Fruit fly (Drosophila melanogaster) Kc167 (cell line): ENCODE measurements around the gene CG9988.

Experiments used
- Sin3A ChIP-seq: fragments of >200 bp; optimal IDR thresholded peaks from 2 replicates; lab custom pipeline; 2018; ENCODE audit warnings: missing external identifiers
- h ChIP-seq: fragments of >200 bp; optimal IDR thresholded peaks from 3 replicates; lab custom pipeline; 2018; ENCODE audit warnings: missing external identifiers
- psq ChIP-seq: fragments of >200 bp; optimal IDR thresholded peaks from 2 replicates; lab custom pipeline; 2017; ENCODE audit warnings: missing external identifiers

- no peak for TF ChIP-seq Sin3A (lab: Kevin White, UChicago)
- TF ChIP-seq psq (lab: Kevin White, UChicago) = no peak
- TF ChIP-seq h (lab: Kevin White, UChicago) = no peak
Observed at dm6 chr3R:28605835-28606234, 30.4 kb upstream of the CG9988 start, which contains the start of gene CG9986.
